Fruit fly (Drosophila melanogaster) whole organism, embryonic: ENCODE measurements around the gene CG14965.

ENCODE experiments used
- Atf-2 ChIP-seq: fragments of 200-800 bp; sonication (Bioruptor generic); optimal IDR thresholded peaks from 2 replicates; lab custom pipeline; 2016; ENCODE audit warnings: missing biosample characterization, missing genetic modification characterization
- Atf3 ChIP-seq: fragments of 200-800 bp; sonication (Bioruptor generic); optimal IDR thresholded peaks from 3 replicates; lab custom pipeline; 2016; ENCODE audit warnings: missing biosample characterization, missing genetic modification characterization
- CG11560 ChIP-seq: fragments of 200-800 bp; sonication (Bioruptor generic); IDR thresholded peaks from 3 replicates; pipeline ENCODE4 v1.3.6; 2022; ENCODE audit warnings: missing biosample characterization, missing genetic modification characterization
- CG13775 ChIP-seq: fragments of 200-800 bp; sonication (Bioruptor generic); optimal IDR thresholded peaks from 3 replicates; lab custom pipeline; 2017; ENCODE audit warnings: missing biosample characterization, mild to moderate bottlenecking, missing genetic modification characterization
- CG15073 ChIP-seq: fragments of 200-800 bp; sonication (Bioruptor generic); optimal IDR thresholded peaks from 2 replicates; lab custom pipeline; 2016; ENCODE audit warnings: missing biosample characterization, missing genetic modification characterization
- CG1647 ChIP-seq: fragments of 200-800 bp; sonication (Bioruptor generic); optimal IDR thresholded peaks from 3 replicates; lab custom pipeline; 2016; ENCODE audit warnings: missing biosample characterization, missing genetic modification characterization
- CG17359 ChIP-seq: fragments of 200-800 bp; sonication (Bioruptor generic); optimal IDR thresholded peaks from 3 replicates; lab custom pipeline; 2018; ENCODE audit warnings: missing biosample characterization, mild to moderate bottlenecking, missing genetic modification characterization, moderate library complexity
- CG17612 ChIP-seq: fragments of 200-800 bp; sonication (Bioruptor generic); IDR thresholded peaks from 2 replicates; pipeline ENCODE4 v1.3.6; 2022; ENCODE audit warnings: missing biosample characterization, missing genetic modification characterization
- CG17802 ChIP-seq: fragments of 200-800 bp; sonication (Bioruptor generic); optimal IDR thresholded peaks from 2 replicates; lab custom pipeline; 2018; ENCODE audit warnings: missing biosample characterization, mild to moderate bottlenecking, missing genetic modification characterization, moderate library complexity
- CG2120 ChIP-seq: fragments of 200-800 bp; sonication (Bioruptor generic); optimal IDR thresholded peaks from 3 replicates; lab custom pipeline; 2016; ENCODE audit warnings: missing biosample characterization, missing genetic modification characterization
- CG34422 ChIP-seq: fragments of 200-800 bp; sonication (Bioruptor generic); IDR thresholded peaks from 3 replicates; pipeline ENCODE4 v1.3.6; 2022; ENCODE audit warnings: missing biosample characterization, missing genetic modification characterization
- CG43689 ChIP-seq: fragments of 200-800 bp; sonication (Bioruptor generic); IDR thresholded peaks from 2 replicates; pipeline ENCODE4 v1.3.6; 2022; ENCODE audit warnings: missing biosample characterization, missing genetic modification characterization
- CG6689 ChIP-seq: fragments of 200-800 bp; sonication (Bioruptor generic); IDR thresholded peaks from 2 replicates; pipeline ENCODE4 v1.3.6; 2022; ENCODE audit warnings: missing biosample characterization, missing genetic modification characterization
- CG6854 ChIP-seq: fragments of 200-800 bp; sonication (Bioruptor generic); optimal IDR thresholded peaks from 3 replicates; lab custom pipeline; 2017; ENCODE audit warnings: missing biosample characterization, mild to moderate bottlenecking, missing genetic modification characterization
- CG7928 ChIP-seq: fragments of 200-800 bp; sonication (Bioruptor generic); optimal IDR thresholded peaks from 2 replicates; lab custom pipeline; 2017; ENCODE audit warnings: missing biosample characterization, mild to moderate bottlenecking, missing genetic modification characterization
- CG8290 ChIP-seq, 3 experiments: fragments of 200-800 bp; sonication (Bioruptor generic); optimal IDR thresholded peaks; 2 replicates each; lab custom pipeline; 2016 to 2019; ENCODE audit warnings: missing biosample characterization in 3 of 3, missing genetic modification characterization in 3 of 3, mild to moderate bottlenecking in 2 of 3, moderate library complexity in 1 of 3
- CG8924 ChIP-seq: fragments of 200-800 bp; optimal IDR thresholded peaks from 3 replicates; lab custom pipeline; 2019; ENCODE audit warnings: missing biosample characterization, mild to moderate bottlenecking, missing genetic modification characterization, moderate library complexity
- Camta ChIP-seq: fragments of 200-800 bp; sonication (Bioruptor generic); optimal IDR thresholded peaks from 2 replicates; lab custom pipeline; 2016; ENCODE audit warnings: missing biosample characterization, missing genetic modification characterization
- Chrac-16 ChIP-seq: fragments of 200-800 bp; sonication (Bioruptor generic); optimal IDR thresholded peaks from 3 replicates; lab custom pipeline; 2016; ENCODE audit warnings: missing biosample characterization, missing genetic modification characterization
- Dll ChIP-seq: fragments of 200-800 bp; sonication (Bioruptor generic); IDR thresholded peaks from 4 replicates; pipeline ENCODE4 v1.3.6; 2022; ENCODE audit warnings: missing biosample characterization, missing genetic modification characterization; ENCODE audit not compliant: partially characterized antibody
- Doc2 ChIP-seq: fragments of 200-800 bp; sonication (Bioruptor generic); IDR thresholded peaks from 2 replicates; pipeline ENCODE4 v1.3.6; 2022; ENCODE audit warnings: missing biosample characterization, missing genetic modification characterization
- Gug ChIP-seq: fragments of 200-800 bp; sonication (Bioruptor generic); IDR thresholded peaks from 4 replicates; pipeline ENCODE4 v1.3.6; 2022; ENCODE audit warnings: missing biosample characterization, missing genetic modification characterization
- HLH54F ChIP-seq: fragments of 200-800 bp; sonication (Bioruptor generic); optimal IDR thresholded peaks from 3 replicates; lab custom pipeline; 2016; ENCODE audit warnings: missing biosample characterization, missing genetic modification characterization
- HLHmδ ChIP-seq: fragments of 200-800 bp; sonication (Bioruptor generic); optimal IDR thresholded peaks from 2 replicates; lab custom pipeline; 2018; ENCODE audit warnings: missing biosample characterization, mild to moderate bottlenecking, missing genetic modification characterization, moderate library complexity
- Hr3 ChIP-seq: fragments of 200-800 bp; sonication (Bioruptor generic); optimal IDR thresholded peaks from 3 replicates; lab custom pipeline; 2016; ENCODE audit warnings: missing biosample characterization, missing genetic modification characterization
- Hr78 ChIP-seq, 2 experiments: fragments of 200-800 bp in 1 of 2; fragments of >200 bp in 1 of 2; sonication (Bioruptor generic) in 1 of 2; optimal IDR thresholded peaks; 2 replicates each; lab custom pipeline; 2017 to 2019; ENCODE audit warnings: missing biosample characterization in 2 of 2, missing genetic modification characterization in 2 of 2, mild to moderate bottlenecking in 1 of 2, moderate library complexity in 1 of 2
- Med ChIP-seq: fragments of 200-800 bp; sonication (Bioruptor generic); peaks from one replicate; lab custom pipeline; 2016; ENCODE audit warnings: missing biosample characterization, missing genetic modification characterization, mild to moderate bottlenecking, inconsistent platforms, moderate library complexity
- Myb ChIP-seq: fragments of 200-800 bp; sonication (Bioruptor generic); optimal IDR thresholded peaks from 2 replicates; lab custom pipeline; 2016; ENCODE audit warnings: missing biosample characterization, missing genetic modification characterization
- NFAT ChIP-seq: fragments of 200-800 bp; sonication (Bioruptor generic); IDR thresholded peaks from 2 replicates; pipeline ENCODE4 v1.3.6; 2022; ENCODE audit warnings: missing biosample characterization, missing genetic modification characterization
- Nf-YA ChIP-seq: fragments of 200-800 bp; sonication (Bioruptor generic); IDR thresholded peaks from 2 replicates; pipeline ENCODE4 v1.3.6; 2022; ENCODE audit warnings: missing biosample characterization, missing genetic modification characterization
- Xbp1 ChIP-seq: fragments of 200-800 bp; sonication (Bioruptor generic); optimal IDR thresholded peaks from 3 replicates; lab custom pipeline; 2016; ENCODE audit warnings: missing biosample characterization, mild to moderate bottlenecking, missing genetic modification characterization
- bcd ChIP-seq: fragments of 200-800 bp; sonication (Bioruptor generic); optimal IDR thresholded peaks from 2 replicates; lab custom pipeline; 2017; ENCODE audit warnings: missing biosample characterization, mild to moderate bottlenecking, missing genetic modification characterization
- cato ChIP-seq: fragments of 200-800 bp; sonication (Bioruptor generic); optimal IDR thresholded peaks from 2 replicates; lab custom pipeline; 2016; ENCODE audit warnings: missing biosample characterization, missing genetic modification characterization, borderline replicate concordance
- caup ChIP-seq: fragments of 200-800 bp; sonication (Bioruptor generic); optimal IDR thresholded peaks from 3 replicates; lab custom pipeline; 2017; ENCODE audit warnings: missing biosample characterization, mild to moderate bottlenecking, missing genetic modification characterization, moderate library complexity; ENCODE audit not compliant: severe bottlenecking
- corto ChIP-seq: fragments of 200-800 bp; sonication (Bioruptor generic); optimal IDR thresholded peaks from 2 replicates; lab custom pipeline; 2016; ENCODE audit warnings: missing biosample characterization, mild to moderate bottlenecking, missing genetic modification characterization, moderate library complexity
- croc ChIP-seq: fragments of 200-800 bp; sonication (Bioruptor generic); conservative IDR thresholded peaks from 3 replicates; pipeline ENCODE4 v1.3.6; 2022; ENCODE audit warnings: missing biosample characterization, missing genetic modification characterization
- da ChIP-seq: fragments of 200-800 bp; sonication (Bioruptor generic); optimal IDR thresholded peaks from 2 replicates; lab custom pipeline; 2016; ENCODE audit warnings: missing biosample characterization, missing genetic modification characterization
- fd96Cb ChIP-seq: fragments of 200-800 bp; sonication (Bioruptor generic); optimal IDR thresholded peaks from 2 replicates; lab custom pipeline; 2018; ENCODE audit warnings: missing biosample characterization, mild to moderate bottlenecking, missing genetic modification characterization, moderate library complexity
- ftz-f1 ChIP-seq: fragments of 200-800 bp; sonication (Bioruptor generic); optimal IDR thresholded peaks from 2 replicates; lab custom pipeline; 2016; ENCODE audit warnings: missing biosample characterization, missing genetic modification characterization
- gem ChIP-seq: fragments of 200-800 bp; sonication (Bioruptor generic); optimal IDR thresholded peaks from 2 replicates; lab custom pipeline; 2019; ENCODE audit warnings: missing biosample characterization, mild to moderate bottlenecking, missing genetic modification characterization, moderate library complexity
- gt ChIP-seq: fragments of 200-800 bp; sonication (Bioruptor generic); IDR thresholded peaks from 2 replicates; pipeline ENCODE4 v1.3.6; 2022; ENCODE audit warnings: missing biosample characterization, missing genetic modification characterization
- hbn ChIP-seq: fragments of 200-800 bp; sonication (Bioruptor generic); IDR thresholded peaks from 2 replicates; pipeline ENCODE4 v1.3.6; 2022; ENCODE audit warnings: missing biosample characterization, missing genetic modification characterization; ENCODE audit not compliant: partially characterized antibody
- jing ChIP-seq: fragments of 200-800 bp; sonication (Bioruptor generic); optimal IDR thresholded peaks from 2 replicates; lab custom pipeline; 2018; ENCODE audit warnings: missing biosample characterization, mild to moderate bottlenecking, missing genetic modification characterization
- lilli ChIP-seq: fragments of 200-800 bp; sonication (Bioruptor generic); optimal IDR thresholded peaks from 3 replicates; lab custom pipeline; 2016; ENCODE audit warnings: missing biosample characterization, missing genetic modification characterization
- nom ChIP-seq: fragments of 200-800 bp; sonication (Bioruptor generic); optimal IDR thresholded peaks from 2 replicates; lab custom pipeline; 2017; ENCODE audit warnings: missing biosample characterization, missing genetic modification characterization, mild to moderate bottlenecking, moderate library complexity, missing genetic modification reagents
- pzg ChIP-seq: fragments of 200-800 bp; sonication (Bioruptor generic); optimal IDR thresholded peaks from 3 replicates; lab custom pipeline; 2018; ENCODE audit warnings: missing biosample characterization, mild to moderate bottlenecking, missing genetic modification characterization, moderate library complexity
- scrt ChIP-seq: fragments of 200-800 bp; sonication (Bioruptor generic); optimal IDR thresholded peaks from 2 replicates; lab custom pipeline; 2018; ENCODE audit warnings: missing biosample characterization, mild to moderate bottlenecking, missing genetic modification characterization, moderate library complexity
- sens ChIP-seq: fragments of 200-800 bp; sonication (Bioruptor generic); peaks from one replicate; lab custom pipeline; 2016; ENCODE audit warnings: missing biosample characterization, missing genetic modification characterization
- zf30C ChIP-seq: fragments of 200-800 bp; sonication (Bioruptor generic); optimal IDR thresholded peaks from 3 replicates; lab custom pipeline; 2018; ENCODE audit warnings: missing biosample characterization, mild to moderate bottlenecking, missing genetic modification characterization

Gene CG14965

dm6 chr3L:3239033-3239752 is 46.9 kb upstream of the CG14965 start, which contains the start of gene CG17746 (continued):
- TF ChIP-seq nom (peak; percentile 57), CG8290 (GFP tag; optimal IDR thresholded peaks at IDR 0.05; lab: Kevin White, UChicago) (peak; percentile 46), CG8290 (tag; optimal IDR thresholded peaks at IDR 0.05; lab: Kevin White, UChicago) (no peak), fd96Cb (tag; lab: Kevin White, UChicago) (no peak), CG8924 (peak; percentile 10), Nf-YA (GFP tag; lab: Robert Waterston, UW) (no peak), gt (GFP tag; lab: Robert Waterston, UW) (no peak), Gug (GFP tag; lab: Robert Waterston, UW) (no peak), CG1647 (GFP tag; lab: Kevin White, UChicago) (peak; percentile 15), CG17612 (GFP tag; lab: Robert Waterston, UW) (no peak), Chrac-16 (GFP tag; lab: Kevin White, UChicago) (peak; percentile 28), Atf3 (GFP tag; lab: Kevin White, UChicago) (no peak), Xbp1 (GFP tag; lab: Kevin White, UChicago) (peak; percentile 38), CG17802 (tag; lab: Kevin White, UChicago) (peak; percentile 50), Dll (peak; percentile 57; the same call in 3 of the 4 replicates), HLHmδ (GFP tag; lab: Kevin White, UChicago) (peak; percentile 36), CG11560 (tag; lab: Robert Waterston, UW) (no peak), Hr78 (GFP tag; optimal IDR thresholded peaks at IDR 0.05; lab: Kevin White, UChicago) (peak in 1 of 2 experiments; percentile 66), gem (tag; lab: Kevin White, UChicago) (no peak), CG43689 (no peak), CG7928 (GFP tag; lab: Kevin White, UChicago) (peak; percentile 41), HLH54F (GFP tag; lab: Kevin White, UChicago) (peak; percentile 32), pzg (GFP tag; lab: Kevin White, UChicago) (peak; percentile 99), da (GFP tag; lab: Kevin White, UChicago) (peak; percentile 25), NFAT (GFP tag; lab: Robert Waterston, UW) (peak; percentile 55; the same call in 1 of the 2 replicates), hbn (0 out of 2 replicates have a peak, but pooled peaks have one; percentile 32), croc (GFP tag; lab: Robert Waterston, UW) (no peak), Myb (peak; percentile 79), zf30C (no peak), ftz-f1 (peak; percentile 72), corto (GFP tag; lab: Kevin White, UChicago) (no peak), CG6689 (GFP tag; lab: Robert Waterston, UW) (no peak), lilli (GFP tag; lab: Kevin White, UChicago) (peak; percentile 62), CG17359 (peak; percentile 21), Camta (GFP tag; lab: Kevin White, UChicago) (peak; percentile 48), Atf-2 (no peak), CG15073 (GFP tag; lab: Kevin White, UChicago) (no peak), cato (GFP tag; lab: Kevin White, UChicago) (no peak), Hr3 (peak; percentile 41), bcd (GFP tag; lab: Kevin White, UChicago) (no peak), Med (peak; percentile 92), jing (GFP tag; lab: Kevin White, UChicago) (no peak), sens (GFP tag; lab: Kevin White, UChicago) (no peak), caup (GFP tag; lab: Kevin White, UChicago) (peak; percentile 18), CG2120 (peak; percentile 76), CG6854 (GFP tag; lab: Kevin White, UChicago) (no peak), CG34422 (GFP tag; lab: Robert Waterston, UW) (peak; percentile 59; the same call in 1 of the 3 replicates), Doc2 (no peak), CG13775 (GFP tag; lab: Kevin White, UChicago) (peak; percentile 6), scrt (GFP tag; lab: Kevin White, UChicago) (no peak)
